Worm (Caenorhabditis elegans): ENCODE data around the gene W09D10.5.
"Not testable (repeated sequence)": the region's sequence is repeated elsewhere in the genome, so short reads cannot be mapped to it uniquely, and the experiment has no call there.

The W09D10.5 gene

ce11 chrIII:10711192-10711673, at the start of gene W09D10.5:
Gene W09D10.5, minus strand, starts transcription at chrIII:10711536.
- TF ChIP-seq tab-1 (GFP tag; IDR thresholded peaks at IDR 0.05): no peak
- TF ChIP-seq flt-1 (GFP tag; IDR thresholded peaks at IDR 0.05): 0 out of 2 replicates have a peak, but pooled peaks have one; percentile 6

ce11 chrIII:10759050-10760023, 48.0 kb upstream of the W09D10.5 start, which contains the start of gene tasp-1:
Gene tasp-1, plus strand, starts transcription at chrIII:10759307.
- TF ChIP-seq T22C8.4 (GFP tag; IDR thresholded peaks at IDR 0.05): peak; percentile 100
- peak; percentile 93 for TF ChIP-seq tab-1 (GFP tag; IDR thresholded peaks at IDR 0.05)
- TF ChIP-seq ztf-23 (GFP tag; IDR thresholded peaks at IDR 0.05): peak; percentile 100
- TF ChIP-seq cog-1 (tag; optimal IDR thresholded peaks at IDR 0.05): peak; percentile 100
- peak; percentile 80 for TF ChIP-seq ref-1 (GFP tag; conservative IDR thresholded peaks at IDR 0.05)
- peak; percentile 92 for TF ChIP-seq ztf-29 (GFP tag; IDR thresholded peaks at IDR 0.05)
- peak; percentile 98 for TF ChIP-seq flt-1 (GFP tag; IDR thresholded peaks at IDR 0.05)
- TF ChIP-seq med-1 (GFP tag; optimal IDR thresholded peaks at IDR 0.05; ENCODE audit: insufficient read depth): peak; percentile 83
- peak; percentile 93 for TF ChIP-seq klf-2 (GFP tag; conservative IDR thresholded peaks at IDR 0.05)

DNA sequence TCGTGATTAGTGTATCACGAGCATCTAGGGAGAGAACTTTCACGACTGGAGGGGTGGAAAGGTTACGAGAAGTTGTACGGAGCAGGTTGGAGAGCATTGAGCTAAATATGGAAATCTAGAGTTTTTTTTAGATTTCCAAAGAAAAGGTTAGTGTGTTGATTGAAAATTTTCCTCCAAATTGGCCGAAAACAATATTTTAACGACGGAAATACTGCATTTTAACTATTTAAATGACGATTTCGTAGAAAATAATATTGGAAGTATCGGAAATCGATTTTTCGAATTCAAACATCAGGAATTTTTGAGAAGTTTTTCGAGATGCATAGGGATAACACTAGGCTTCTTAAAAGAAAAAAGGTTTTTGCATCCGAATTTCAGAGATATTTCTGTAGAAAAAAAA, 47.1 kb upstream of the W09D10.5 start, which contains the start of gene K01G5.10:
TSS of gene K01G5.10 (minus strand) at position 101 of the 400 bp plus-strand sequence.
- TF ChIP-seq tab-1 (GFP tag; IDR thresholded peaks at IDR 0.05) (no peak), flt-1 (GFP tag; IDR thresholded peaks at IDR 0.05) (no peak), ztf-23 (GFP tag; IDR thresholded peaks at IDR 0.05) (no peak)

DNA sequence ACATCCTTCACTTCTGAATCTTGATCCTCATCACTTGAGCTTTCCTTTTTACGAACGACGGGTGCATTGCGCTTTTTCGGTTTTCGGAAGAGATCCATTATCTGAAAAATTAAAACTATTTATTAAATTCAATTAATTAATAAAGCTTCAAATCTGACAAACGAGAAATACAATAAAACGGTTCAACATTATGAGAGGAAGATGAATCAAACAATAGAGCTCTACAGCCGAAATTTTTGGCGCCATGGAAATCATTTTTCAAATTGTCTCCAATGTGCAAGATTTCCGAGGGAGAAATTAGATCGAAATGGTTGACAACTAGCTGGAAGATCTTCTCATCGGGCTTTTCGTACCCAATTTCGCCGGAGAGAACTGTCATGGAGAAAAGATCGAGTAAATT, 46.2 kb upstream of the W09D10.5 start, which contains the start of gene rnf-113:
TSS of gene rnf-113 (minus strand) at position 101 of the 400 bp plus-strand sequence.
- TF ChIP-seq ztf-29 (GFP tag; IDR thresholded peaks at IDR 0.05) (no peak), ref-1 (GFP tag; conservative IDR thresholded peaks at IDR 0.05) (no peak), ztf-23 (GFP tag; IDR thresholded peaks at IDR 0.05) (no peak)

- no peak for TF ChIP-seq med-1 (GFP tag; optimal IDR thresholded peaks at IDR 0.05; ENCODE audit: insufficient read depth)
- no peak for TF ChIP-seq ref-1 (GFP tag; conservative IDR thresholded peaks at IDR 0.05)
Measured at ce11 chrIII:10755480-10756066, 44.2 kb upstream of the W09D10.5 start, which contains the start of gene hpl-2. Gene hpl-2, minus strand, starts transcription at chrIII:10755530.

DNA sequence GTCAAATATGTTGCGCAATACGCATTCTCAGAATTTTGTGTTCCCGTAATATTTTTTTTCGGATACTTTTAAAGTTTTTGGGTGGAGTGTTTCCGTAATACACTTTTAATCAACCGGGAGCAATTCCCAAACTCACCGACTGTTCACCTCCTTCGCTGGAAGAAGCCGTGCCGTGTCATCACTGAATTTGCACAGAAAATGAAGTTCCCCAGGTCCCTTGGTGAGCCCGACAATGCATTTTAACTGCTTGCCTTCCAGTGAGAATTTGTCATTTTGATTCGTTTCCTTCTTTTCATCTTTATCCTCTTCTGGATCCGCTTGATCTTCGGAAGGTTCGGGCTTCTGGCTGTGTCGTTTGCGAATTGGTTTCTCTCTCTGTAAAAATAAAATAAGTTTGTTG, 43.0 kb upstream of the W09D10.5 start:
- no peak for TF ChIP-seq klf-2 (GFP tag; conservative IDR thresholded peaks at IDR 0.05)
- TF ChIP-seq cog-1 (tag; optimal IDR thresholded peaks at IDR 0.05): no peak
- no peak for TF ChIP-seq ref-1 (GFP tag; conservative IDR thresholded peaks at IDR 0.05)
- no peak for TF ChIP-seq ztf-29 (GFP tag; IDR thresholded peaks at IDR 0.05)
- no peak for TF ChIP-seq T22C8.4 (GFP tag; IDR thresholded peaks at IDR 0.05)
- TF ChIP-seq med-1 (GFP tag; optimal IDR thresholded peaks at IDR 0.05; ENCODE audit: insufficient read depth): no peak
- no peak for TF ChIP-seq ztf-23 (GFP tag; IDR thresholded peaks at IDR 0.05)

DNA sequence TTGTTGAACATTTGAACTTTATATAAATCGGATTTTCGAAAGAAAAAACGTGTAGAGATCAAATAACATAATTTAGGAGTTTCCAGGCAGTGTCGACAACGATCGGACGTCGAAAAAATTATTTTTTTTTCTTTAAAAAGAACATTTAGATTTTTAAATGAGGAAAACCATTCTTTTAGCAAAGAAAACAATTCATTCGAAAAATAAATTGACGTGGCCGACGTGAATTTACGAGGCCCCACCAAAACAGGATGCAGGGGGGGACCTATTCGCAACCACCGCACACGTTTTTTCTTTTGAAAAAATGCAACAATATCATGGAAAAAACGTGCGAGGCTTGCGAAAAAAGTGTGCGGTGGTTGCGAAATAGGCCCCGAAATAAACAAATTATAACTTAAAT, 38.7 kb upstream of the W09D10.5 start, which contains the start of gene enu-3.6:
TSS of gene enu-3.6 (plus strand) at position 392 of the 400 bp plus-strand sequence.
- not testable (repeated sequence) for TF ChIP-seq ref-1 (GFP tag; conservative IDR thresholded peaks at IDR 0.05); T22C8.4 (GFP tag; IDR thresholded peaks at IDR 0.05); med-1 (GFP tag; optimal IDR thresholded peaks at IDR 0.05; ENCODE audit: insufficient read depth)

DNA sequence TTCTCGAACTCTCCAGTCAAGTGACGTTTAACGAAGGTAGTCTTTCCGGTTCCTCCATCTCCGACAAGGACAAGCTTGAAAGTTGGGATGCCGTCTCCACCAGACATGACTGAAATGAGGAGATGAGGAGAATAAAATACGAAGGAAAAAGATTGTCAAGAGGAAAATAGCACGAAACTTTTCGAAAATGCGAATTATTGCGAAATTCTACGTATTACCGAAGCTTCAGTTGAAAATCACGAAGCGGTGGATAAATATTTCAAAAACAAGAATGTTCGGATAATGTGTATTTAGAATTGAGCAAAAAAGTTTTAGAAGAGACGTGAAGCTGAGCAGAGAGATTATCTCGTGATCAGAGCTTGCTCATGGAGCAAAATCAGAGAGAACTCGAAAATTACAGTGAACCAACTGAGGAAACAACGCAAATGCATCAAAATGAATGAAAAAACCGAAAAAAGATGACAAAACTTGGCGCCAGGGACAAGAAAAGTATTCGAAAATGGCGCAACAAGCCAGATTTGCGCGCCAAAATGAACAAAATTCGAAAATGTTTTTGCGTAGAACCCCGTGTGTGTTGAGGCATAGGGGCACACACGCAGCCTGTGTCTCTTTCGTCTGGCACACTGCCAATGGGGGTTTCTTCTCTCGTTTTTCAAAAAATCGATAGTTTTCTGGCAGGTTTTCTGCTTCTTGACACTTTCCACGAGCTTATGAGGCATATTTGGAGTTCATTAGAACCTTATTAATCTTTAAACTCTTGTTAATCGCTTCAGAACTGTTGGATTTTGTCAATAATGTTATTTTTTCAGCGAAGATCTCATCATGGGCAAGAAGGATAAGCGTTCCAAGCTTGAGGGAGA, 36.5 kb upstream of the W09D10.5 start, which contains the start of the genes ran-1 and dkc-1:
TSS of gene ran-1 (minus strand) at position 109 of the 860 bp plus-strand sequence.
TSS of gene dkc-1 (plus strand) at position 810 of the 860 bp plus-strand sequence.
- TF ChIP-seq T22C8.4 (GFP tag; IDR thresholded peaks at IDR 0.05) (peak; percentile 72), ref-1 (GFP tag; conservative IDR thresholded peaks at IDR 0.05) (no peak), med-1 (GFP tag; optimal IDR thresholded peaks at IDR 0.05; ENCODE audit: insufficient read depth) (no peak), cog-1 (tag; optimal IDR thresholded peaks at IDR 0.05) (peak; percentile 50), flt-1 (GFP tag; IDR thresholded peaks at IDR 0.05) (no peak), klf-2 (GFP tag; conservative IDR thresholded peaks at IDR 0.05) (no peak), tab-1 (GFP tag; IDR thresholded peaks at IDR 0.05) (no peak), ztf-29 (GFP tag; IDR thresholded peaks at IDR 0.05) (no peak), ztf-23 (GFP tag; IDR thresholded peaks at IDR 0.05) (peak; percentile 100)

DNA sequence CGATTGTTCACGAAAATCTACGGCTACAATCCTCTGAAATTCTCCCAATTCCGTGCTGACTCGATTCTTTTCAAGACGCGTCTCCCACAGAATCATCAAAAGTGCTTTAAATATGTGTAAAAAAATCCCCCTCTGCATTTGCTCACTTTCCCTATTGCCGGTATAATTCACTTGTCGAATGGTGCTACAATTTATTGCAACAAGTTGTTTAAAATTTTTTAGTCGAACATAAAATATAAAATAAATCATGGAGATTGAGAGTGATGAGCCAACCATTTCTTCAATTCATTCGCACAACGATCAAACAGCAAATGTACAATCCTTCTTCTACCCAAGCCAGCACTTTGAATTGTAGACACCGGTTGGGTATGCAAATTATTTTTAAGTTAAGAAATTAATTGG, 35.1 kb upstream of the W09D10.5 start:
- TF ChIP-seq ztf-23 (GFP tag; IDR thresholded peaks at IDR 0.05) (no peak), flt-1 (GFP tag; IDR thresholded peaks at IDR 0.05) (no peak), cog-1 (tag; optimal IDR thresholded peaks at IDR 0.05) (no peak), klf-2 (GFP tag; conservative IDR thresholded peaks at IDR 0.05) (no peak), ztf-29 (GFP tag; IDR thresholded peaks at IDR 0.05) (no peak), ref-1 (GFP tag; conservative IDR thresholded peaks at IDR 0.05) (no peak), T22C8.4 (GFP tag; IDR thresholded peaks at IDR 0.05) (no peak), tab-1 (GFP tag; IDR thresholded peaks at IDR 0.05) (no peak), med-1 (GFP tag; optimal IDR thresholded peaks at IDR 0.05; ENCODE audit: insufficient read depth) (no peak)

Measured in whole organism, midembryonic.